Worm (Caenorhabditis elegans) whole organism, L4 larva: ENCODE results near the gene fbxa-221.
"Not testable (repeated sequence)": the region's sequence is repeated elsewhere in the genome, so short reads cannot be mapped to it uniquely, and the experiment has no call there.

Experiments
- D1046.2 ChIP-seq: fragments of 200-800 bp; sonication (Bioruptor generic); IDR thresholded peaks from 2 replicates; pipeline ENCODE4 v1.3.6; 2022; ENCODE audit warnings: missing genetic modification characterization, missing compliant biosample characterization
- F26F4.8 ChIP-seq: fragments of 200-800 bp; sonication (Bioruptor generic); conservative IDR thresholded peaks from 2 replicates; pipeline ENCODE4 v1.3.6; 2022; ENCODE audit warnings: missing genetic modification characterization, missing compliant biosample characterization
- ceh-20 ChIP-seq: fragments of 200-800 bp; sonication (Bioruptor generic); IDR thresholded peaks from 2 replicates; pipeline ENCODE4 v1.3.6; 2022; ENCODE audit warnings: missing genetic modification reagents, missing genetic modification characterization, missing compliant biosample characterization
- ceh-28 ChIP-seq: fragments of 150-350 bp; optimal IDR thresholded peaks from 2 replicates; lab custom pipeline; 2014; ENCODE audit warnings: missing biosample characterization, missing genetic modification reagents, missing genetic modification characterization
- ceh-32 ChIP-seq: sonication (generic microtip); optimal IDR thresholded peaks from 2 replicates; lab custom pipeline; 2016; ENCODE audit warnings: mild to moderate bottlenecking, missing genetic modification characterization, missing compliant biosample characterization; ENCODE audit not compliant: poor library complexity
- ceh-44 ChIP-seq: fragments of 200-800 bp; sonication (Bioruptor generic); IDR thresholded peaks from 2 replicates; pipeline ENCODE4 v1.3.6; 2022; ENCODE audit warnings: missing genetic modification reagents, missing genetic modification characterization, missing compliant biosample characterization
- cey-2 ChIP-seq: sonication (generic microtip); optimal IDR thresholded peaks from 3 replicates; lab custom pipeline; 2017; ENCODE audit warnings: missing genetic modification characterization, mild to moderate bottlenecking, missing compliant biosample characterization, antibody characterized with exemption, borderline replicate concordance; ENCODE audit not compliant: insufficient read depth
- daf-12 ChIP-seq: fragments of 150-350 bp; optimal IDR thresholded peaks from 2 replicates; lab custom pipeline; 2014; ENCODE audit warnings: missing biosample characterization, missing genetic modification reagents, missing genetic modification characterization
- dpl-1 ChIP-seq: fragments of 150-350 bp; optimal IDR thresholded peaks from 2 replicates; lab custom pipeline; 2014; ENCODE audit warnings: missing biosample characterization, missing genetic modification reagents, missing genetic modification characterization
- dve-1 ChIP-seq: sonication (generic microtip); optimal IDR thresholded peaks from 2 replicates; lab custom pipeline; 2017; ENCODE audit warnings: antibody characterized with exemption, mild to moderate bottlenecking, missing genetic modification characterization, missing compliant biosample characterization; ENCODE audit not compliant: insufficient read depth
- hlh-11 ChIP-seq: fragments of 200-800 bp; sonication (Bioruptor generic); optimal IDR thresholded peaks from 2 replicates; lab custom pipeline; 2018; ENCODE audit warnings: mild to moderate bottlenecking, missing genetic modification characterization, missing compliant biosample characterization
- hmg-1.1 ChIP-seq: fragments of 200-800 bp; sonication (Bioruptor generic); IDR thresholded peaks from 2 replicates; pipeline ENCODE4 v1.3.6; 2022; ENCODE audit warnings: missing genetic modification reagents, missing genetic modification characterization, missing compliant biosample characterization
- lin-15B ChIP-seq: fragments of 150-350 bp; sonication (generic microtip); optimal IDR thresholded peaks from 3 replicates; lab custom pipeline; 2014; ENCODE audit warnings: missing biosample characterization, missing genetic modification characterization
- lin-29 ChIP-seq: fragments of 200-800 bp; sonication (Bioruptor generic); IDR thresholded peaks from 2 replicates; pipeline ENCODE4 v1.3.6; 2022; ENCODE audit warnings: missing genetic modification reagents, missing genetic modification characterization, missing compliant biosample characterization
- madf-5 ChIP-seq, 2 experiments: fragments of 200-800 bp; sonication (Bioruptor generic); IDR thresholded peaks; 2 replicates each; pipeline ENCODE4 v1.3.6; 2022; ENCODE audit warnings: missing compliant biosample characterization in 2 of 2, missing genetic modification characterization in 2 of 2
- nhr-10 ChIP-seq: fragments of 150-350 bp; optimal IDR thresholded peaks from 2 replicates; lab custom pipeline; 2014; ENCODE audit warnings: missing biosample characterization, missing genetic modification characterization
- nhr-11 ChIP-seq: fragments of 150-350 bp; optimal IDR thresholded peaks from 2 replicates; lab custom pipeline; 2014; ENCODE audit warnings: missing biosample characterization, missing genetic modification characterization
- nhr-111 ChIP-seq: fragments of 200-800 bp; sonication (Bioruptor generic); optimal IDR thresholded peaks from 2 replicates; lab custom pipeline; 2018; ENCODE audit warnings: mild to moderate bottlenecking, missing genetic modification characterization, missing compliant biosample characterization
- nhr-25 ChIP-seq: sonication (generic microtip); optimal IDR thresholded peaks from 2 replicates; lab custom pipeline; 2017; ENCODE audit warnings: missing genetic modification characterization, mild to moderate bottlenecking, missing compliant biosample characterization, antibody characterized with exemption, moderate library complexity, borderline replicate concordance; ENCODE audit not compliant: insufficient read depth
- nhr-41 ChIP-seq: fragments of 200-800 bp; sonication (Bioruptor generic); IDR thresholded peaks from 2 replicates; pipeline ENCODE4 v1.3.6; 2022; ENCODE audit warnings: missing genetic modification reagents, missing genetic modification characterization, missing compliant biosample characterization
- nhr-76 ChIP-seq: fragments of 150-350 bp; optimal IDR thresholded peaks from 2 replicates; lab custom pipeline; 2014; ENCODE audit warnings: missing biosample characterization, missing genetic modification characterization
- nhr-77 ChIP-seq: fragments of 150-350 bp; optimal IDR thresholded peaks from 2 replicates; lab custom pipeline; 2014; ENCODE audit warnings: missing biosample characterization, missing genetic modification characterization
- pha-4 ChIP-seq, 2 experiments: fragments of 150-350 bp in 1 of 2; fragments of 200-800 bp in 1 of 2; sonication (Bioruptor generic) in 1 of 2; IDR thresholded peaks in 1 of 2; optimal IDR thresholded peaks in 1 of 2; 2 replicates each; pipeline versions ENCODE4 v1.3.6 to Lab custom; 2014 to 2022; ENCODE audit warnings: missing genetic modification characterization in 2 of 2, missing genetic modification reagents in 2 of 2, missing biosample characterization in 1 of 2, missing compliant biosample characterization in 1 of 2
- php-3 ChIP-seq: fragments of 200-800 bp; sonication (Bioruptor generic); IDR thresholded peaks from 2 replicates; pipeline ENCODE4 v1.3.6; 2022; ENCODE audit warnings: missing genetic modification reagents, missing genetic modification characterization, missing compliant biosample characterization
- unc-39 ChIP-seq: sonication (generic microtip); optimal IDR thresholded peaks from 2 replicates; lab custom pipeline; 2017; ENCODE audit warnings: missing biosample characterization, missing genetic modification characterization
- unc-62 ChIP-seq, 3 experiments: fragments of 150-350 bp in 1 of 3; sonication (generic microtip); optimal IDR thresholded peaks in 2 of 3; peaks in 1 of 3; 1 replicate in 1 of 3; 2 replicates in 2 of 3; lab custom pipeline; 2014 to 2017; ENCODE audit warnings: missing biosample characterization in 3 of 3, missing genetic modification characterization in 3 of 3, missing genetic modification reagents in 3 of 3, missing genotype in 1 of 3
- vab-7 ChIP-seq: fragments of 200-800 bp; sonication (Bioruptor generic); IDR thresholded peaks from 2 replicates; pipeline ENCODE4 v1.3.6; 2022; ENCODE audit warnings: missing genetic modification reagents, missing genetic modification characterization, missing compliant biosample characterization
- zfp-2 ChIP-seq: sonication (generic microtip); optimal IDR thresholded peaks from 2 replicates; lab custom pipeline; 2016; ENCODE audit warnings: mild to moderate bottlenecking, missing genetic modification characterization, missing compliant biosample characterization
- zip-11 ChIP-seq: fragments of 200-800 bp; sonication (Bioruptor generic); IDR thresholded peaks from 2 replicates; pipeline ENCODE4 v1.3.6; 2022; ENCODE audit warnings: missing genetic modification characterization, missing compliant biosample characterization
- ztf-11 ChIP-seq: fragments of 150-350 bp; optimal IDR thresholded peaks from 2 replicates; lab custom pipeline; 2014; ENCODE audit warnings: missing biosample characterization, missing genetic modification characterization

Gene fbxa-221

ce11 chrX:114400-114799, at the start of gene fbxa-221:
Gene fbxa-221, plus strand, starts transcription at chrX:114700.
- TF ChIP-seq nhr-111 (GFP tag; lab: Kevin White, UChicago); nhr-41; nhr-25: not testable (repeated sequence)

- TF ChIP-seq zip-11 (no peak), ceh-28 (tag; lab: Kevin White, UChicago) (peak; percentile 79)
Measured at ce11 chrX:84602-85001, 29.9 kb upstream of the fbxa-221 start.

ce11 chrX:88905-89304, 25.6 kb upstream of the fbxa-221 start:
- TF ChIP-seq cey-2 (no peak), F26F4.8 (no peak), lin-15B (tag; lab: Kevin White, UChicago) (no peak), nhr-76 (no peak), madf-5 (GFP tag; IDR thresholded peaks at IDR 0.05; lab: Robert Waterston, UW) (no peak), hlh-11 (no peak), dve-1 (tag; lab: Kevin White, UChicago) (no peak), hmg-1.1 (GFP tag; lab: Robert Waterston, UW) (no peak), unc-62 (GFP tag; optimal IDR thresholded peaks at IDR 0.05 in 1 of 2; lab: Kevin White, UChicago) (no peak), unc-62 (tag; optimal IDR thresholded peaks at IDR 0.05; lab: Kevin White, UChicago) (no peak)

- peak; percentile 22 for TF ChIP-seq dpl-1 (GFP tag; lab: Kevin White, UChicago)
- TF ChIP-seq, all 104 proteins: peak for 1; not testable (repeated sequence) for 103
Measured at ce11 chrX:104737-105136, 9.8 kb upstream of the fbxa-221 start, which contains the start of gene Y73B3A.4. Gene Y73B3A.4, minus strand, starts transcription at chrX:104777.

ce11 chrX:108929-109328, 5.6 kb upstream of the fbxa-221 start, which contains the start of gene elk-2:
Gene elk-2, minus strand, starts transcription at chrX:109029.
- TF ChIP-seq daf-12 (tag; lab: Kevin White, UChicago); F26F4.8; pha-4 (GFP tag; IDR thresholded peaks at IDR 0.05; lab: Robert Waterston, UW); pha-4 (tag; optimal IDR thresholded peaks at IDR 0.05; lab: Kevin White, UChicago): not testable (repeated sequence)
- TF ChIP-seq, all 104 proteins: peak for 0; not testable (repeated sequence) for 104

ce11 chrX:117080-117479, 2.6 kb downstream of the fbxa-221 start, which contains the start of gene fbxa-222:
Gene fbxa-222, plus strand, starts transcription at chrX:117380.
- TF ChIP-seq unc-39 (tag; lab: Kevin White, UChicago) = no peak
- no peak for TF ChIP-seq zfp-2 (tag; lab: Kevin White, UChicago)
- no peak for TF ChIP-seq ztf-11 (tag; lab: Kevin White, UChicago)
- TF ChIP-seq php-3 (GFP tag; lab: Robert Waterston, UW) = no peak

ce11 chrX:119363-119762, 4.9 kb downstream of the fbxa-221 start, which contains the start of gene fbxa-16:
Gene fbxa-16, plus strand, starts transcription at chrX:119663.
- not testable (repeated sequence) for TF ChIP-seq nhr-10 (tag; lab: Kevin White, UChicago); lin-29; ceh-20 (GFP tag; lab: Robert Waterston, UW)

ce11 chrX:141149-141548, 26.6 kb downstream of the fbxa-221 start, which contains the start of gene Y73B3A.8:
Gene Y73B3A.8, minus strand, starts transcription at chrX:141249.
- TF ChIP-seq nhr-11 (tag; lab: Kevin White, UChicago) (no peak), hlh-11 (no peak), ceh-44 (GFP tag; lab: Robert Waterston, UW) (no peak), nhr-77 (tag; lab: Kevin White, UChicago) (no peak), ceh-20 (GFP tag; lab: Robert Waterston, UW) (no peak), nhr-76 (no peak), D1046.2 (GFP tag; lab: Robert Waterston, UW) (no peak), daf-12 (tag; lab: Kevin White, UChicago) (no peak), nhr-111 (GFP tag; lab: Kevin White, UChicago) (no peak), vab-7 (GFP tag; lab: Robert Waterston, UW) (no peak), ceh-32 (no peak)
- TF ChIP-seq, all 104 proteins: peak for 0
